Worm (Caenorhabditis elegans): ENCODE data around the gene chca-1.

chca-1 gene

ce11 chrIV:9623269-9623668 is 27.9 kb upstream of the chca-1 start, which contains the start of gene W09C2.9:
TSS of gene W09C2.9 (minus strand) at chrIV:9623369.
- TF ChIP-seq nhr-11 (tag; optimal IDR thresholded peaks at IDR 0.05), result no peak
- no peak for TF ChIP-seq fkh-2 (tag; optimal IDR thresholded peaks at IDR 0.05)
- no peak for TF ChIP-seq unc-62 (GFP tag; optimal IDR thresholded peaks at IDR 0.05)
- no peak for TF ChIP-seq nhr-43 (tag; optimal IDR thresholded peaks at IDR 0.05; ENCODE audit: poor library complexity, severe bottlenecking)
- TF ChIP-seq hmg-11 (tag; optimal IDR thresholded peaks at IDR 0.05), result no peak
- TF ChIP-seq tbx-2 (tag; optimal IDR thresholded peaks at IDR 0.05), result no peak
- no peak for TF ChIP-seq eor-1 (tag; optimal IDR thresholded peaks at IDR 0.05)
- no peak for TF ChIP-seq elt-1 (tag; optimal IDR thresholded peaks at IDR 0.05)
- no peak for TF ChIP-seq snpc-4 (tag; optimal IDR thresholded peaks at IDR 0.05)
- TF ChIP-seq R02D3.7 (tag; optimal IDR thresholded peaks at IDR 0.05), result no peak
- no peak for TF ChIP-seq lin-15B (tag; optimal IDR thresholded peaks at IDR 0.05)
- no peak for TF ChIP-seq pqm-1 (tag; optimal IDR thresholded peaks at IDR 0.05)
- no peak for TF ChIP-seq skn-1 (tag; optimal IDR thresholded peaks at IDR 0.05)
- no peak for TF ChIP-seq ztf-11 (tag; optimal IDR thresholded peaks at IDR 0.05)
- no peak for TF ChIP-seq mdl-1 (tag; optimal IDR thresholded peaks at IDR 0.05)
- no peak for TF ChIP-seq fkh-10 (GFP tag; optimal IDR thresholded peaks at IDR 0.05)
- no peak for TF ChIP-seq ZK546.5 (tag; optimal IDR thresholded peaks at IDR 0.05)
- TF ChIP-seq mml-1 (tag; optimal IDR thresholded peaks at IDR 0.05), result no peak
- no peak for TF ChIP-seq ceh-82 (tag; optimal IDR thresholded peaks at IDR 0.05)
- TF ChIP-seq ceh-28 (tag; optimal IDR thresholded peaks at IDR 0.05), result no peak

- TF ChIP-seq ZK546.5 (tag; optimal IDR thresholded peaks at IDR 0.05) (no peak), ztf-11 (tag; optimal IDR thresholded peaks at IDR 0.05) (no peak), nhr-11 (tag; optimal IDR thresholded peaks at IDR 0.05) (no peak), elt-3 (tag; optimal IDR thresholded peaks at IDR 0.05) (no peak), skn-1 (tag; optimal IDR thresholded peaks at IDR 0.05) (no peak), unc-39 (tag; optimal IDR thresholded peaks at IDR 0.05) (no peak), mdl-1 (tag; optimal IDR thresholded peaks at IDR 0.05) (no peak), snpc-4 (tag; optimal IDR thresholded peaks at IDR 0.05) (no peak), ceh-82 (tag; optimal IDR thresholded peaks at IDR 0.05) (no peak), ceh-9 (tag; optimal IDR thresholded peaks at IDR 0.05) (no peak)
Measured at ce11 chrIV:9624275-9624674, 26.9 kb upstream of the chca-1 start, which contains the start of gene W09C2.8. TSS of gene W09C2.8 (minus strand) at chrIV:9624375.

DNA sequence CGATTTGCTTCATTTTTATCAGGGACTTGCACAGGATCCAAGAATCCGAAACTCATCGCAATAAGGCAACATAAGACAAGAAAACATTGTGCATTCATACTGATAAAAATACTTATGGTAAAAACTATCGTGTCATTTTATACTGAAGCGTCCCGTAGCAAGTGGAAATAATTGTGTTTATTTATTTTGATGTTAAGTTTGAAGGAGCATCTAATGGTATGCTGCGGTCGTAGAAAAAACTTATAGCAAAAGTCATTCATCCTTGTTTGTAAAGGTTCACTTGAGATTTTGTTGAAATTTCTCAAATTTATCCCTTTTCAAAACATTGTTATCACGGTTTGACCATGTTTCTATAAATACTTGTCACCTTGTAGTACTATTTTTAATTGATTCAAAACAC is 26.2 kb upstream of the chca-1 start, which contains the start of gene W09C2.10:
TSS of gene W09C2.10 (minus strand) at position 101 of the 400 bp plus-strand sequence.
- TF ChIP-seq nhr-67 (tag; optimal IDR thresholded peaks at IDR 0.05) (no peak), hmg-11 (tag; optimal IDR thresholded peaks at IDR 0.05) (no peak), nhr-76 (tag; optimal IDR thresholded peaks at IDR 0.05) (no peak), jun-1 (tag; optimal IDR thresholded peaks at IDR 0.05) (no peak), mml-1 (tag; optimal IDR thresholded peaks at IDR 0.05) (no peak), lsy-12 (tag; optimal IDR thresholded peaks at IDR 0.05) (no peak), ztf-4 (tag; optimal IDR thresholded peaks at IDR 0.05) (no peak), skn-1 (tag; optimal IDR thresholded peaks at IDR 0.05) (no peak), ama-1 (optimal IDR thresholded peaks at IDR 0.05) (no peak), lin-15B (tag; optimal IDR thresholded peaks at IDR 0.05) (no peak), nhr-23 (tag; optimal IDR thresholded peaks at IDR 0.05) (no peak), ZK546.5 (tag; optimal IDR thresholded peaks at IDR 0.05) (no peak), unc-39 (tag; optimal IDR thresholded peaks at IDR 0.05) (no peak), fos-1 (tag; optimal IDR thresholded peaks at IDR 0.05) (no peak), pqm-1 (tag; optimal IDR thresholded peaks at IDR 0.05) (no peak), nhr-43 (tag; optimal IDR thresholded peaks at IDR 0.05; ENCODE audit: poor library complexity, severe bottlenecking) (no peak), egl-27 (tag; optimal IDR thresholded peaks at IDR 0.05) (no peak), nhr-11 (tag; optimal IDR thresholded peaks at IDR 0.05) (no peak)

- peak; percentile 6 for TF ChIP-seq nhr-23 (tag; optimal IDR thresholded peaks at IDR 0.05)
- TF ChIP-seq jun-1 (tag; optimal IDR thresholded peaks at IDR 0.05), result peak; percentile 29
- TF ChIP-seq eor-1 (tag; optimal IDR thresholded peaks at IDR 0.05), result no peak
- no peak for TF ChIP-seq elt-1 (tag; optimal IDR thresholded peaks at IDR 0.05)
- peak; percentile 30 for TF ChIP-seq elt-2 (tag; optimal IDR thresholded peaks at IDR 0.05)
Measured at ce11 chrIV:9625829-9626228, 25.4 kb upstream of the chca-1 start.

DNA sequence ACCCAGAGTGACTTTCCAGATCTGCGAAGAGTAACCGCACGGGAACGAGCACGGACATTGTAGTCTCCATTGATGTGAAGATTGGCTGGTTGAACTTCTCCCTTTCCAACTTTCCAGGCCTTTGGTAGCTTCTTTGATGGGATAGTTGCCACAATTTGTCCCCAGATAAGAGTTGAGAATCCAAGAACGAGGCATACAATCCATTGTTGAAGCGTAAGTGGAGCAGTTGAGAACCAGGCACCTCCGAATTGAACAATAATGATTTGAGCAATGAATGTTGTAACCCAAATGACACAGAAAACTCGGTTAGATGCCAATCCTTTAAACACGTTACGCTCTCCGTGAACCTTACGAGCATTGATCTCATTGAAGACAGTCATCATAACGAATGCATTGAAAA is 24.2 kb upstream of the chca-1 start:
- no peak for TF ChIP-seq elt-2 (tag; optimal IDR thresholded peaks at IDR 0.05)
- TF ChIP-seq egl-5 (tag; optimal IDR thresholded peaks at IDR 0.05), result no peak
- TF ChIP-seq unc-62 (GFP tag; optimal IDR thresholded peaks at IDR 0.05), result no peak
- no peak for TF ChIP-seq nhr-11 (tag; optimal IDR thresholded peaks at IDR 0.05)
- no peak for TF ChIP-seq R02D3.7 (tag; optimal IDR thresholded peaks at IDR 0.05)
- TF ChIP-seq nfya-1 (tag; optimal IDR thresholded peaks at IDR 0.05; ENCODE audit: insufficient read depth), result no peak
- TF ChIP-seq pha-4 (tag; optimal IDR thresholded peaks at IDR 0.05), result no peak
- TF ChIP-seq jun-1 (tag; optimal IDR thresholded peaks at IDR 0.05), result no peak
